Fruit fly (Drosophila melanogaster) whole organism, embryonic: Measurements from ENCODE around the gene CG18135.
A peak's percentile ranks its signal among the peaks of the same experiment; 100 is the strongest.

Source experiments
- Adf1 ChIP-seq: fragments of 200-800 bp; sonication (Bioruptor generic); IDR thresholded peaks from 2 replicates; pipeline ENCODE4 v1.3.6; 2022; ENCODE audit warnings: missing biosample characterization, missing genetic modification characterization
- B-H1 ChIP-seq: fragments of 200-800 bp; sonication (Bioruptor generic); IDR thresholded peaks from 3 replicates; pipeline ENCODE4 v1.3.6; 2022; ENCODE audit warnings: missing biosample characterization, missing genetic modification characterization
- Bgb ChIP-seq: fragments of 200-800 bp; sonication (Bioruptor generic); IDR thresholded peaks from 2 replicates; pipeline ENCODE4 v1.3.6; 2022; ENCODE audit warnings: missing biosample characterization, missing genetic modification characterization; ENCODE audit not compliant: partially characterized antibody
- C15 ChIP-seq: fragments of 200-800 bp; sonication (Bioruptor generic); IDR thresholded peaks from 3 replicates; pipeline ENCODE4 v1.3.6; 2022; ENCODE audit warnings: missing biosample characterization, missing genetic modification characterization
- CG10147 ChIP-seq: fragments of 200-800 bp; sonication (Bioruptor generic); optimal IDR thresholded peaks from 2 replicates; lab custom pipeline; 2019; ENCODE audit warnings: missing biosample characterization, mild to moderate bottlenecking, missing genetic modification characterization, moderate library complexity
- CG11093 ChIP-seq: fragments of 200-800 bp; sonication (Bioruptor generic); IDR thresholded peaks from 3 replicates; pipeline ENCODE4 v1.3.6; 2022; ENCODE audit warnings: missing biosample characterization, missing genetic modification characterization
- CG11398 ChIP-seq: fragments of 200-800 bp; sonication (Bioruptor generic); optimal IDR thresholded peaks from 2 replicates; lab custom pipeline; 2016; ENCODE audit warnings: missing biosample characterization, missing genetic modification characterization
- CG11560 ChIP-seq: fragments of 200-800 bp; sonication (Bioruptor generic); IDR thresholded peaks from 3 replicates; pipeline ENCODE4 v1.3.6; 2022; ENCODE audit warnings: missing biosample characterization, missing genetic modification characterization
- CG14860 ChIP-seq: fragments of 200-800 bp; sonication (Bioruptor generic); IDR thresholded peaks from 3 replicates; pipeline ENCODE4 v1.3.6; 2022; ENCODE audit warnings: missing biosample characterization, missing genetic modification characterization; ENCODE audit not compliant: partially characterized antibody
- CG17612 ChIP-seq: fragments of 200-800 bp; sonication (Bioruptor generic); IDR thresholded peaks from 2 replicates; pipeline ENCODE4 v1.3.6; 2022; ENCODE audit warnings: missing biosample characterization, missing genetic modification characterization
- CG3726 ChIP-seq: fragments of 200-800 bp; sonication (Bioruptor generic); IDR thresholded peaks from 3 replicates; pipeline ENCODE4, ENCODE4 v1.3.6; 2022; ENCODE audit warnings: missing biosample characterization, missing genetic modification characterization
- CG5245 ChIP-seq: fragments of 200-800 bp; sonication (Bioruptor generic); optimal IDR thresholded peaks from 3 replicates; lab custom pipeline; 2016; ENCODE audit warnings: missing biosample characterization, missing genetic modification characterization
- CG6272 ChIP-seq: fragments of 200-800 bp; sonication (Bioruptor generic); IDR thresholded peaks from 2 replicates; pipeline ENCODE4 v1.3.6; 2022; ENCODE audit warnings: missing biosample characterization, missing genetic modification characterization
- CG6654 ChIP-seq: fragments of 200-800 bp; sonication (Bioruptor generic); optimal IDR thresholded peaks from 2 replicates; lab custom pipeline; 2017; ENCODE audit warnings: missing biosample characterization, mild to moderate bottlenecking, missing genetic modification characterization
- CG7556 ChIP-seq: fragments of 200-800 bp; sonication (Bioruptor generic); optimal IDR thresholded peaks from 2 replicates; lab custom pipeline; 2017; ENCODE audit warnings: missing biosample characterization, mild to moderate bottlenecking, missing genetic modification characterization
- CG7928 ChIP-seq: fragments of 200-800 bp; sonication (Bioruptor generic); optimal IDR thresholded peaks from 2 replicates; lab custom pipeline; 2017; ENCODE audit warnings: missing biosample characterization, mild to moderate bottlenecking, missing genetic modification characterization
- CG8290 ChIP-seq, 3 experiments: fragments of 200-800 bp; sonication (Bioruptor generic); optimal IDR thresholded peaks; 2 replicates each; lab custom pipeline; 2016 to 2019; ENCODE audit warnings: missing biosample characterization in 3 of 3, missing genetic modification characterization in 3 of 3, mild to moderate bottlenecking in 2 of 3, moderate library complexity in 1 of 3
- CG8478 ChIP-seq: fragments of >200 bp; optimal IDR thresholded peaks from 2 replicates; lab custom pipeline; 2018
- CG9876 ChIP-seq: fragments of 200-800 bp; sonication (Bioruptor generic); optimal IDR thresholded peaks from 2 replicates; lab custom pipeline; 2016; ENCODE audit warnings: missing biosample characterization, missing genetic modification characterization
- CTCF ChIP-seq: fragments of 200-800 bp; sonication (Bioruptor generic); optimal IDR thresholded peaks from 2 replicates; lab custom pipeline; 2017; ENCODE audit warnings: missing biosample characterization, mild to moderate bottlenecking, missing genetic modification characterization, moderate library complexity
- Camta ChIP-seq: fragments of 200-800 bp; sonication (Bioruptor generic); optimal IDR thresholded peaks from 2 replicates; lab custom pipeline; 2016; ENCODE audit warnings: missing biosample characterization, missing genetic modification characterization
- CoRest ChIP-seq: fragments of 200-800 bp; sonication (Bioruptor generic); optimal IDR thresholded peaks from 3 replicates; lab custom pipeline; 2018; ENCODE audit warnings: missing biosample characterization, mild to moderate bottlenecking, missing genetic modification characterization, moderate library complexity
- Doc2 ChIP-seq: fragments of 200-800 bp; sonication (Bioruptor generic); IDR thresholded peaks from 2 replicates; pipeline ENCODE4 v1.3.6; 2022; ENCODE audit warnings: missing biosample characterization, missing genetic modification characterization
- E2f1 ChIP-seq: fragments of 200-800 bp; sonication (Bioruptor generic); IDR thresholded peaks from 2 replicates; pipeline ENCODE4 v1.3.6; 2022; ENCODE audit warnings: missing biosample characterization, missing genetic modification characterization
- Eip74EF ChIP-seq, 2 experiments: fragments of 200-800 bp in 1 of 2; fragments of >200 bp in 1 of 2; sonication (Bioruptor generic) in 1 of 2; optimal IDR thresholded peaks; 2 replicates each; lab custom pipeline; 2017 to 2019; ENCODE audit warnings: missing biosample characterization in 2 of 2, missing genetic modification characterization in 2 of 2, mild to moderate bottlenecking in 1 of 2, moderate library complexity in 1 of 2
- HLH4C ChIP-seq: fragments of 200-800 bp; sonication (Bioruptor generic); IDR thresholded peaks from 3 replicates; pipeline ENCODE4 v1.3.6; 2022; ENCODE audit warnings: missing biosample characterization, missing genetic modification characterization; ENCODE audit not compliant: partially characterized antibody
- Hand ChIP-seq: fragments of 200-800 bp; sonication (Bioruptor generic); optimal IDR thresholded peaks from 2 replicates; lab custom pipeline; 2017; ENCODE audit warnings: mild to moderate bottlenecking, missing biosample characterization, missing genetic modification reagents, missing genetic modification characterization
- Hr3 ChIP-seq: fragments of 200-800 bp; sonication (Bioruptor generic); optimal IDR thresholded peaks from 3 replicates; lab custom pipeline; 2016; ENCODE audit warnings: missing biosample characterization, missing genetic modification characterization
- Hr39 ChIP-seq: fragments of >200 bp; optimal IDR thresholded peaks from 2 replicates; lab custom pipeline; 2017
- Hsf ChIP-seq: fragments of 200-800 bp; sonication (Bioruptor generic); optimal IDR thresholded peaks from 3 replicates; lab custom pipeline; 2016; ENCODE audit warnings: missing biosample characterization, missing genetic modification characterization
- Med ChIP-seq: fragments of 200-800 bp; sonication (Bioruptor generic); peaks from one replicate; lab custom pipeline; 2016; ENCODE audit warnings: missing biosample characterization, missing genetic modification characterization, mild to moderate bottlenecking, inconsistent platforms, moderate library complexity
- Meics ChIP-seq: fragments of 200-800 bp; sonication (Bioruptor generic); optimal IDR thresholded peaks from 2 replicates; lab custom pipeline; 2017; ENCODE audit warnings: missing biosample characterization, mild to moderate bottlenecking, missing genetic modification characterization
- Nf-YA ChIP-seq: fragments of 200-800 bp; sonication (Bioruptor generic); IDR thresholded peaks from 2 replicates; pipeline ENCODE4 v1.3.6; 2022; ENCODE audit warnings: missing biosample characterization, missing genetic modification characterization
- Oaz ChIP-seq: fragments of 200-800 bp; sonication (Bioruptor generic); IDR thresholded peaks from 2 replicates; pipeline ENCODE4 v1.3.6; 2022; ENCODE audit warnings: missing biosample characterization, missing genetic modification characterization
- PHDP ChIP-seq: fragments of 200-800 bp; sonication (Bioruptor generic); optimal IDR thresholded peaks from 3 replicates; lab custom pipeline; 2018; ENCODE audit warnings: missing biosample characterization, mild to moderate bottlenecking, missing genetic modification characterization, moderate library complexity
- Six4 ChIP-seq: fragments of 200-800 bp; sonication (Bioruptor generic); optimal IDR thresholded peaks from 2 replicates; lab custom pipeline; 2016; ENCODE audit warnings: missing biosample characterization, missing genetic modification characterization
- YL-1 ChIP-seq: fragments of 200-800 bp; sonication (Bioruptor generic); optimal IDR thresholded peaks from 3 replicates; lab custom pipeline; 2017; ENCODE audit warnings: missing biosample characterization, mild to moderate bottlenecking, missing genetic modification characterization
- ab ChIP-seq: fragments of 200-800 bp; sonication (Bioruptor generic); optimal IDR thresholded peaks from 2 replicates; lab custom pipeline; 2016; ENCODE audit warnings: missing biosample characterization, missing genetic modification characterization
- az2 ChIP-seq: fragments of 200-800 bp; sonication (Bioruptor generic); optimal IDR thresholded peaks from 3 replicates; lab custom pipeline; 2016; ENCODE audit warnings: missing biosample characterization, missing genetic modification characterization
- bsh ChIP-seq, 2 experiments: fragments of 200-800 bp; sonication (Bioruptor generic); optimal IDR thresholded peaks; 2 replicates each; lab custom pipeline; 2017 to 2018; ENCODE audit warnings: mild to moderate bottlenecking in 2 of 2, missing biosample characterization in 2 of 2, missing genetic modification characterization in 2 of 2, moderate library complexity in 1 of 2
- cato ChIP-seq: fragments of 200-800 bp; sonication (Bioruptor generic); optimal IDR thresholded peaks from 2 replicates; lab custom pipeline; 2016; ENCODE audit warnings: missing biosample characterization, missing genetic modification characterization, borderline replicate concordance
- chif ChIP-seq, 2 experiments: fragments of 200-800 bp; sonication (Bioruptor generic); optimal IDR thresholded peaks; 3 replicates each; lab custom pipeline; 2016; ENCODE audit warnings: missing biosample characterization in 2 of 2, missing genetic modification characterization in 2 of 2
- kah ChIP-seq: fragments of 200-800 bp; sonication (Bioruptor generic); optimal IDR thresholded peaks from 2 replicates; lab custom pipeline; 2018; ENCODE audit warnings: missing biosample characterization, mild to moderate bottlenecking, missing genetic modification characterization
- kni ChIP-seq: fragments of 200-800 bp; sonication (Bioruptor generic); optimal IDR thresholded peaks from 3 replicates; lab custom pipeline; 2017; ENCODE audit warnings: mild to moderate bottlenecking, missing biosample characterization, missing genetic modification reagents, missing genetic modification characterization
- knrl ChIP-seq: fragments of 200-800 bp; sonication (Bioruptor generic); IDR thresholded peaks from 3 replicates; pipeline ENCODE4 v1.3.6; 2022; ENCODE audit warnings: missing biosample characterization, missing genetic modification characterization; ENCODE audit not compliant: partially characterized antibody
- oc ChIP-seq: fragments of 200-800 bp; sonication (Bioruptor generic); optimal IDR thresholded peaks from 2 replicates; lab custom pipeline; 2018; ENCODE audit warnings: missing biosample characterization, mild to moderate bottlenecking, missing genetic modification characterization, moderate library complexity
- onecut ChIP-seq: fragments of 200-800 bp; sonication (Bioruptor generic); IDR thresholded peaks from 2 replicates; pipeline ENCODE4 v1.3.6; 2022; ENCODE audit warnings: missing biosample characterization, missing genetic modification characterization
- rib ChIP-seq: fragments of 200-800 bp; sonication (Bioruptor generic); IDR thresholded peaks from 2 replicates; pipeline ENCODE4 v1.3.6; 2022; ENCODE audit warnings: missing biosample characterization, missing genetic modification characterization
- unc-4 ChIP-seq: fragments of 200-800 bp; sonication (Bioruptor generic); IDR thresholded peaks from 2 replicates; pipeline ENCODE4 v1.3.6; 2022; ENCODE audit warnings: missing biosample characterization, missing genetic modification characterization; ENCODE audit not compliant: partially characterized antibody
- vvl ChIP-seq: fragments of 200-800 bp; sonication (Bioruptor generic); IDR thresholded peaks from 2 replicates; pipeline ENCODE4 v1.3.6; 2022; ENCODE audit warnings: missing biosample characterization, missing genetic modification characterization

The CG18135 gene

dm6 chr3L:19033154-19033811, 35.2 kb upstream of the CG18135 start (continued):
- TF ChIP-seq CG5245 (peak; percentile 56), B-H1 (GFP tag; lab: Robert Waterston, UW) (0 out of 3 replicates have a peak, but pooled peaks have one; percentile 38), HLH4C (no peak), cato (GFP tag; lab: Kevin White, UChicago) (peak; percentile 24), YL-1 (GFP tag; lab: Kevin White, UChicago) (no peak), CG8478 (lab: Kevin White, UChicago) (no peak), Meics (GFP tag; lab: Kevin White, UChicago) (no peak), bsh (GFP tag; optimal IDR thresholded peaks at IDR 0.05; lab: Kevin White, UChicago) (peak; percentile 63 to 91), rib (GFP tag; lab: Robert Waterston, UW) (no peak), CG9876 (GFP tag; lab: Kevin White, UChicago) (no peak), CoRest (tag; lab: Kevin White, UChicago) (peak; percentile 82), Bgb (GFP tag; lab: Robert Waterston, UW) (no peak), CG3726 (peak; percentile 44; the same call in 1 of the 3 replicates), C15 (GFP tag; lab: Robert Waterston, UW) (no peak), CTCF (no peak), CG6272 (GFP tag; lab: Robert Waterston, UW) (peak; percentile 40; the same call in 1 of the 2 replicates), knrl (GFP tag; lab: Robert Waterston, UW) (no peak), chif (GFP tag; optimal IDR thresholded peaks at IDR 0.05; lab: Kevin White, UChicago) (peak in 1 of 2 experiments; percentile 37), CG7928 (no peak), Hand (GFP tag; lab: Kevin White, UChicago) (no peak), unc-4 (GFP tag; lab: Robert Waterston, UW) (no peak), PHDP (tag; lab: Kevin White, UChicago) (peak; percentile 70), Six4 (GFP tag; lab: Kevin White, UChicago) (peak; percentile 61), CG8290 (GFP tag; optimal IDR thresholded peaks at IDR 0.05; lab: Kevin White, UChicago) (peak; percentile 57), CG8290 (tag; optimal IDR thresholded peaks at IDR 0.05; lab: Kevin White, UChicago) (peak in 1 of 2 experiments; percentile 60), Med (peak; percentile 73), Doc2 (GFP tag; lab: Robert Waterston, UW) (no peak), E2f1 (GFP tag; lab: Robert Waterston, UW) (no peak), kni (GFP tag; lab: Kevin White, UChicago) (no peak), CG14860 (GFP tag; lab: Robert Waterston, UW) (no peak), Eip74EF (GFP tag; optimal IDR thresholded peaks at IDR 0.05; lab: Kevin White, UChicago) (peak in 1 of 2 experiments; percentile 31), CG11398 (GFP tag; lab: Kevin White, UChicago) (no peak), oc (tag; lab: Kevin White, UChicago) (peak; percentile 46), CG11560 (tag; lab: Robert Waterston, UW) (no peak), Hr39 (lab: Kevin White, UChicago) (no peak), CG7556 (GFP tag; lab: Kevin White, UChicago) (peak; percentile 74), CG10147 (GFP tag; lab: Kevin White, UChicago) (peak; percentile 3), Adf1 (GFP tag; lab: Robert Waterston, UW) (no peak), Oaz (GFP tag; lab: Robert Waterston, UW) (no peak), Hsf (GFP tag; lab: Kevin White, UChicago) (peak; percentile 40), kah (GFP tag; lab: Kevin White, UChicago) (peak; percentile 32), CG6654 (GFP tag; lab: Kevin White, UChicago) (peak; percentile 14), CG17612 (GFP tag; lab: Robert Waterston, UW) (no peak), Camta (GFP tag; lab: Kevin White, UChicago) (no peak), ab (no peak), vvl (peak; percentile 82), CG11093 (GFP tag; lab: Robert Waterston, UW) (peak; percentile 66; the same call in 2 of the 3 replicates), Hr3 (GFP tag; lab: Kevin White, UChicago) (peak; percentile 61), onecut (GFP tag; lab: Robert Waterston, UW) (peak; percentile 72), az2 (GFP tag; lab: Kevin White, UChicago) (peak; percentile 81), Nf-YA (no peak)
